Worm (Caenorhabditis elegans): ENCODE results near the gene ttr-2.

ttr-2 gene

DNA sequence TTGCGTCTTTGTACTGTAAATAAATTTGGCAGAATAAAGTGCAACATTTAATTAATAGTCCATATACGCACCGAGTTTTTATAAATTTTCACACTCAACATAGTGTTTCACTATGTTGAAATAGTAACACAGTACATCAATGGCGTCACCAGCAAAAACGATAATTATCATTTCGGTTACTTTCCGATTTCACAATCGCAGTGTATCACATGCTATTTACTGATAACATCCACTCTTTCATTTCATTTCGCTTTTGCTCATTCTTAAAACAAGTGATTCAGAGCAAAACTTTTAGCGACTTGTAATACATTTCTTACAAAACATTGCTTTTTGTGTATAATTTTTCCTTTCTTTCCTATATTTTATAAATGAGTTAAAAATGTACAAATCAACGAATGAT, 13.8 kb upstream of the ttr-2 start, which contains the start of gene cbp-3:
cbp-3 (plus strand) TSS at position 272 of the 400 bp plus-strand sequence.
- TF ChIP-seq unc-86 (tag; optimal IDR thresholded peaks at IDR 0.05) (no peak), nhr-90 (tag; optimal IDR thresholded peaks at IDR 0.05; ENCODE audit: poor library complexity) (no peak), nhr-47 (tag; optimal IDR thresholded peaks at IDR 0.05) (no peak), swsn-7 (tag; optimal IDR thresholded peaks at IDR 0.05) (no peak), aha-1 (tag; optimal IDR thresholded peaks at IDR 0.05) (no peak), dpl-1 (GFP tag; optimal IDR thresholded peaks at IDR 0.05) (no peak), lin-35 (GFP tag; optimal IDR thresholded peaks at IDR 0.05) (peak in 1 of 2 experiments; percentile 41), ceh-63 (GFP tag; optimal IDR thresholded peaks at IDR 0.05) (no peak), pqm-1 (tag; optimal IDR thresholded peaks at IDR 0.05) (peak; percentile 75), nhr-19 (GFP tag; conservative IDR thresholded peaks at IDR 0.05) (no peak), hpl-2 (GFP tag; optimal IDR thresholded peaks at IDR 0.05) (no peak), isw-1 (GFP tag; IDR thresholded peaks at IDR 0.05) (no peak), aly-2 (tag; optimal IDR thresholded peaks at IDR 0.05) (no peak), elt-2 (tag; optimal IDR thresholded peaks at IDR 0.05) (peak; percentile 28), nhr-84 (tag; optimal IDR thresholded peaks at IDR 0.05) (no peak)

DNA sequence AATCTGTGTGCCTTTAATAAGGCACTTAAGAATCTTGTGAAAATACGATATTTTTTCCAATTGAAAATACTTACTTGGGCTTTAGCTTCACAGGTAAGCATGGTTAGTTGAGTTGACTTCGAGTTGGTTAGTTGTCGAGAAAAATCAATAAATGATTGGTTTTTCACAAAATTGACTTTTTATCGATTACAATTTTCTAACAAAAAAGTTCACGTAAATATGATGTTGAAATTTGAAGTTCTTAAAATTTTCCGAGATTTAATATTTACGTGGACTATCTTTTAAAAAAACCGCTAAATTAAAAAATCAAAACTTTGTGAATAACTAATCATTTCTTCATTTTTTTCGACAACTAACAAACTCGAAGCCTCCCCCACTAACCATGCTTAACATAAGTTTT, 6.8 kb upstream of the ttr-2 start, which contains the start of gene F40F12.3:
F40F12.3 (minus strand) TSS at position 101 of the 400 bp plus-strand sequence.
- TF ChIP-seq nhr-19 (GFP tag; conservative IDR thresholded peaks at IDR 0.05): no peak
- TF ChIP-seq isw-1 (GFP tag; IDR thresholded peaks at IDR 0.05): no peak
- no peak for TF ChIP-seq lin-39 (tag; optimal IDR thresholded peaks at IDR 0.05)
- no peak for TF ChIP-seq lin-14 (GFP tag; optimal IDR thresholded peaks at IDR 0.05)
- no peak for TF ChIP-seq Y116A8C.19 (tag; optimal IDR thresholded peaks at IDR 0.05; ENCODE audit: borderline replicate concordance)
- no peak for TF ChIP-seq nhr-85 (tag)
- no peak for TF ChIP-seq aha-1 (tag; optimal IDR thresholded peaks at IDR 0.05)
- no peak for TF ChIP-seq hlh-4 (tag; optimal IDR thresholded peaks at IDR 0.05)
- TF ChIP-seq nhr-77 (tag; optimal IDR thresholded peaks at IDR 0.05): no peak

DNA sequence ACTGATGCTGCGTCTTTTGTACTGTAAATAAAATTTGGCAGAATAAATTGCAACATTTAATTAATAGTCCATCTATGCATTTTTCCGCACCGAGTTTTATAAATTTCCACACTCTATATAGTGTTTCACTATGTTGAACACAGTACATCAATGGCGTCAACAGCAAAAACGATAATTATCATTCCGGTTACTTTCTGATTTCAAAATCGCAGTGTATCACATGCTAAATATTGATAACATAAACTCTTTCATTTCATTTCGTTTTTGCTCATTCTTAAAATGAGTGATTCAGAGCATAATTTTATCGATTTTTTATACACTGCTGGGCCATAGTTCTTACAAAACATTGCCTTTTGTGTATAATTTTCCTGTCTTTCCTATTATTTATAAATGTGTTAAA, 5.3 kb upstream of the ttr-2 start:
- TF ChIP-seq ceh-63 (GFP tag; optimal IDR thresholded peaks at IDR 0.05) (no peak), egl-27 (tag; optimal IDR thresholded peaks at IDR 0.05) (no peak), vab-15 (tag; optimal IDR thresholded peaks at IDR 0.05) (no peak), nhr-12 (tag; optimal IDR thresholded peaks at IDR 0.05) (no peak), isw-1 (GFP tag; IDR thresholded peaks at IDR 0.05) (no peak), lin-15B (tag; optimal IDR thresholded peaks at IDR 0.05) (no peak), nhr-85 (tag) (no peak), elt-3 (tag; optimal IDR thresholded peaks at IDR 0.05) (no peak), ceh-88 (GFP tag; IDR thresholded peaks at IDR 0.05) (no peak), grh-1 (GFP tag; IDR thresholded peaks at IDR 0.05) (no peak)

DNA sequence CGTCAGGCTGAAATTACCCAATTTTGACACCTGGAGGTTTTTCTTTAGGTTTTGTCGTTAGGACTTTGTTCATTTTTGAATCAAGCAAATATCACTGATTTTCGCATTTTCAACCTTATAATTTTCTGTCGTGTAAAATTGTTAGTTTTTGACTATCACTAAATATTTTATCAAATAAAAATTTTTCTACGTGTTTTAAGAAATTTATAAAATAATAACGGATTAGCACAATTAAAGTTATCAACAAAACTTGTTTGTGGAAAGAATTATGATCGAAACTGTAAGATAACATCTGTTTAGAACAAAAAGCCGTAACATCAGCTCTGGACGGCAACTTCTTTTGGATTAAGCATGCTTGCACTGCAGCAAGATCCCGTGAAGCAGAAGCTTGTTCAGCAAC, 4.7 kb upstream of the ttr-2 start, which contains the start of gene cbp-2:
cbp-2 (plus strand) TSS at position 301 of the 400 bp plus-strand sequence.
- TF ChIP-seq blmp-1 (tag; optimal IDR thresholded peaks at IDR 0.05) (no peak), C34B4.2 (tag; optimal IDR thresholded peaks at IDR 0.05) (no peak), ama-1 (optimal IDR thresholded peaks at IDR 0.05) (no peak), elt-2 (tag; optimal IDR thresholded peaks at IDR 0.05) (no peak), ceh-90 (tag; optimal IDR thresholded peaks at IDR 0.05) (no peak), fkh-10 (GFP tag; optimal IDR thresholded peaks at IDR 0.05) (no peak), lin-14 (GFP tag; optimal IDR thresholded peaks at IDR 0.05) (no peak), pqm-1 (tag; optimal IDR thresholded peaks at IDR 0.05) (no peak), nhr-47 (tag; optimal IDR thresholded peaks at IDR 0.05) (no peak), Y116A8C.19 (tag; optimal IDR thresholded peaks at IDR 0.05; ENCODE audit: borderline replicate concordance) (no peak), lir-3 (tag; optimal IDR thresholded peaks at IDR 0.05; ENCODE audit: poor library complexity) (no peak), vab-15 (tag; optimal IDR thresholded peaks at IDR 0.05) (no peak), xbp-1 (tag; optimal IDR thresholded peaks at IDR 0.05) (no peak), snu-23 (GFP tag; optimal IDR thresholded peaks at IDR 0.05) (no peak), unc-62 (GFP tag; optimal IDR thresholded peaks at IDR 0.05) (no peak), egl-27 (tag; optimal IDR thresholded peaks at IDR 0.05) (no peak), ceh-8 (GFP tag; optimal IDR thresholded peaks at IDR 0.05) (no peak)

All from whole organism, L1 larva.